Worm (Caenorhabditis elegans) whole organism, young adult: ENCODE measurements around the gene ubc-1.
A peak's percentile ranks its signal among the peaks of the same experiment; 100 is the strongest.

ENCODE experiments used
- B0035.1 ChIP-seq: sonication (generic microtip); optimal IDR thresholded peaks from 2 replicates; lab custom pipeline; 2016; ENCODE audit warnings: missing genetic modification characterization, mild to moderate bottlenecking, missing compliant biosample characterization, missing genotype, missing genetic modification reagents
- C17E4.6 ChIP-seq: fragments of 200-800 bp; sonication (Bioruptor generic); IDR thresholded peaks from 2 replicates; pipeline ENCODE4 v1.3.6; 2022; ENCODE audit warnings: missing genetic modification reagents, missing genetic modification characterization, missing compliant biosample characterization
- F23B12.7 ChIP-seq: sonication (generic microtip); optimal IDR thresholded peaks from 2 replicates; lab custom pipeline; 2017; ENCODE audit warnings: missing genetic modification characterization, mild to moderate bottlenecking, missing compliant biosample characterization, antibody characterized with exemption, moderate library complexity; ENCODE audit not compliant: insufficient read depth
- F33H1.4 ChIP-seq: fragments of 200-800 bp; sonication (Bioruptor generic); IDR thresholded peaks from 2 replicates; pipeline ENCODE4 v1.3.6; 2022; ENCODE audit warnings: missing genetic modification reagents, missing genetic modification characterization, missing compliant biosample characterization
- F49E8.2 ChIP-seq: sonication (generic microtip); optimal IDR thresholded peaks from 3 replicates; lab custom pipeline; 2017; ENCODE audit warnings: missing genetic modification characterization, mild to moderate bottlenecking, missing compliant biosample characterization, antibody characterized with exemption, moderate library complexity; ENCODE audit not compliant: insufficient read depth
- F57C9.4 ChIP-seq: sonication (generic microtip); optimal IDR thresholded peaks from 2 replicates; lab custom pipeline; 2017; ENCODE audit warnings: mild to moderate bottlenecking, missing genetic modification characterization, missing compliant biosample characterization
- K12H6.12 ChIP-seq: fragments of 200-800 bp; sonication (Bioruptor generic); optimal IDR thresholded peaks from 2 replicates; lab custom pipeline; 2018; ENCODE audit warnings: mild to moderate bottlenecking, missing genetic modification characterization, missing compliant biosample characterization
- Y53F4B.3 ChIP-seq: fragments of 200-800 bp; sonication (Bioruptor generic); IDR thresholded peaks from 2 replicates; pipeline ENCODE4 v1.3.6; 2022; ENCODE audit warnings: missing genetic modification reagents, missing genetic modification characterization, missing compliant biosample characterization
- Y56A3A.18 ChIP-seq: fragments of 200-800 bp; sonication (Bioruptor generic); IDR thresholded peaks from 2 replicates; pipeline ENCODE4 v1.3.6; 2022; ENCODE audit warnings: missing genetic modification reagents, missing genetic modification characterization, missing compliant biosample characterization
- Y79H2A.3 ChIP-seq: fragments of 200-800 bp; sonication (Bioruptor generic); conservative IDR thresholded peaks from 2 replicates; pipeline ENCODE4 v1.3.6; 2022; ENCODE audit warnings: missing genetic modification reagents, missing genetic modification characterization, missing compliant biosample characterization
- Y95B8A.8 ChIP-seq: fragments of 200-800 bp; sonication (Bioruptor generic); IDR thresholded peaks from 2 replicates; pipeline ENCODE4 v1.3.6; 2022; ENCODE audit warnings: missing genetic modification reagents, missing genetic modification characterization, missing compliant biosample characterization
- ama-1 ChIP-seq, 3 experiments: fragments of 150-350 bp in 1 of 3; sonication (generic microtip) in 2 of 3; optimal IDR thresholded peaks; 2 replicates each; lab custom pipeline; 2014 to 2018; ENCODE audit warnings: missing biosample characterization in 2 of 3, missing genetic modification characterization in 2 of 3, missing genetic modification reagents in 2 of 3
- aptf-2 ChIP-seq: fragments of 200-800 bp; sonication (Bioruptor generic); conservative IDR thresholded peaks from 2 replicates; pipeline ENCODE4 v1.3.6; 2022; ENCODE audit warnings: missing genetic modification reagents, missing genetic modification characterization, missing compliant biosample characterization
- aptf-3 ChIP-seq: fragments of 200-800 bp; sonication (Bioruptor generic); IDR thresholded peaks from 2 replicates; pipeline ENCODE4 v1.3.6; 2022; ENCODE audit warnings: missing genetic modification characterization, missing compliant biosample characterization
- athp-1 ChIP-seq: sonication (generic microtip); optimal IDR thresholded peaks from 2 replicates; lab custom pipeline; 2017; ENCODE audit warnings: mild to moderate bottlenecking, missing genetic modification characterization, missing compliant biosample characterization
- cebp-2 ChIP-seq: fragments of 200-800 bp; sonication (Bioruptor generic); IDR thresholded peaks from 2 replicates; pipeline ENCODE4 v1.3.6; 2022; ENCODE audit warnings: missing genetic modification characterization, missing compliant biosample characterization
- ceh-79 ChIP-seq: sonication (generic microtip); optimal IDR thresholded peaks from 2 replicates; lab custom pipeline; 2017; ENCODE audit warnings: mild to moderate bottlenecking, missing genetic modification characterization, missing compliant biosample characterization
- ceh-91 ChIP-seq: fragments of 200-800 bp; sonication (Bioruptor generic); IDR thresholded peaks from 2 replicates; pipeline ENCODE4 v1.3.6; 2022; ENCODE audit warnings: missing genetic modification reagents, missing genetic modification characterization, missing compliant biosample characterization
- die-1 ChIP-seq: sonication (generic microtip); optimal IDR thresholded peaks from 2 replicates; lab custom pipeline; 2016; ENCODE audit warnings: missing genotype, mild to moderate bottlenecking, missing genetic modification characterization, missing compliant biosample characterization
- dox-1 ChIP-seq: fragments of 200-800 bp; sonication (Bioruptor generic); IDR thresholded peaks from 2 replicates; pipeline ENCODE4 v1.3.6; 2022; ENCODE audit warnings: missing genetic modification reagents, missing genetic modification characterization, missing compliant biosample characterization
- efl-1 ChIP-seq: fragments of 150-350 bp; optimal IDR thresholded peaks from 2 replicates; lab custom pipeline; 2014; ENCODE audit warnings: missing biosample characterization, missing genetic modification reagents, missing genetic modification characterization
- egl-44 ChIP-seq: fragments of 200-800 bp; sonication (Bioruptor generic); IDR thresholded peaks from 2 replicates; pipeline ENCODE4 v1.3.6; 2022; ENCODE audit warnings: missing genetic modification reagents, missing genetic modification characterization, missing compliant biosample characterization
- egrh-3 ChIP-seq: fragments of 200-800 bp; sonication (Bioruptor generic); IDR thresholded peaks from 2 replicates; pipeline ENCODE4 v1.3.6; 2022; ENCODE audit warnings: missing genetic modification reagents, missing genetic modification characterization, missing compliant biosample characterization
- ets-4 ChIP-seq: fragments of 200-800 bp; sonication (Bioruptor generic); optimal IDR thresholded peaks from 2 replicates; lab custom pipeline; 2018; ENCODE audit warnings: mild to moderate bottlenecking, missing genetic modification characterization, missing compliant biosample characterization
- him-1 ChIP-seq: sonication (generic microtip); optimal IDR thresholded peaks from 2 replicates; lab custom pipeline; 2016; ENCODE audit warnings: missing genotype, missing genetic modification reagents, missing genetic modification characterization, missing compliant biosample characterization
- hmg-1.2 ChIP-seq: fragments of 200-800 bp; sonication (Bioruptor generic); IDR thresholded peaks from 2 replicates; pipeline ENCODE4 v1.3.6; 2022; ENCODE audit warnings: missing genetic modification reagents, missing genetic modification characterization, missing compliant biosample characterization
- lin-35 ChIP-seq, 3 experiments: fragments of 150-350 bp in 2 of 3; sonication (generic microtip) in 1 of 3; optimal IDR thresholded peaks; 2 replicates each; lab custom pipeline; 2014 to 2018; ENCODE audit warnings: missing biosample characterization in 3 of 3, missing genetic modification characterization in 3 of 3, missing genetic modification reagents in 3 of 3
- lsl-1 ChIP-seq: fragments of 200-800 bp; sonication (Bioruptor generic); optimal IDR thresholded peaks from 2 replicates; lab custom pipeline; 2018; ENCODE audit warnings: mild to moderate bottlenecking, missing genetic modification characterization, moderate library complexity, missing compliant biosample characterization
- lsy-27 ChIP-seq: sonication (generic microtip); optimal IDR thresholded peaks from 2 replicates; lab custom pipeline; 2017; ENCODE audit warnings: missing genetic modification characterization, mild to moderate bottlenecking, missing compliant biosample characterization, antibody characterized with exemption, missing genotype, borderline replicate concordance; ENCODE audit not compliant: insufficient read depth
- madf-10 ChIP-seq: sonication (generic microtip); optimal IDR thresholded peaks from 2 replicates; lab custom pipeline; 2016; ENCODE audit warnings: mild to moderate bottlenecking, missing genetic modification characterization, missing compliant biosample characterization
- madf-3 ChIP-seq: fragments of 200-800 bp; sonication (Bioruptor generic); IDR thresholded peaks from 2 replicates; pipeline ENCODE4 v1.3.6; 2022; ENCODE audit warnings: missing genetic modification reagents, missing genetic modification characterization, missing compliant biosample characterization
- madf-8 ChIP-seq: fragments of 200-800 bp; sonication (Bioruptor generic); conservative IDR thresholded peaks from 2 replicates; pipeline ENCODE4 v1.3.6; 2022; ENCODE audit warnings: missing genetic modification reagents, missing genetic modification characterization, missing compliant biosample characterization
- mcd-1 ChIP-seq: fragments of 200-800 bp; sonication (Bioruptor generic); IDR thresholded peaks from 2 replicates; pipeline ENCODE4 v1.3.6; 2022; ENCODE audit warnings: missing genetic modification reagents, missing genetic modification characterization, missing compliant biosample characterization
- mel-28 ChIP-seq: sonication (generic microtip); optimal IDR thresholded peaks from 2 replicates; lab custom pipeline; 2016; ENCODE audit warnings: borderline replicate concordance, mild to moderate bottlenecking, missing genetic modification characterization, missing compliant biosample characterization
- repo-1 ChIP-seq: sonication (generic microtip); optimal IDR thresholded peaks from 2 replicates; lab custom pipeline; 2017; ENCODE audit warnings: mild to moderate bottlenecking, missing genetic modification characterization, missing compliant biosample characterization
- sdz-38 ChIP-seq: sonication (generic microtip); optimal IDR thresholded peaks from 2 replicates; lab custom pipeline; 2016; ENCODE audit warnings: missing genotype, missing genetic modification characterization, missing compliant biosample characterization
- snpc-1.1 ChIP-seq: sonication (generic microtip); optimal IDR thresholded peaks from 2 replicates; lab custom pipeline; 2017; ENCODE audit warnings: missing genetic modification characterization, mild to moderate bottlenecking, missing compliant biosample characterization, antibody characterized with exemption, moderate library complexity, missing genotype, missing genetic modification reagents; ENCODE audit not compliant: insufficient read depth
- snpc-3.4 ChIP-seq: sonication (generic microtip); optimal IDR thresholded peaks from 2 replicates; lab custom pipeline; 2017; ENCODE audit warnings: missing genetic modification characterization, mild to moderate bottlenecking, missing compliant biosample characterization, antibody characterized with exemption, moderate library complexity, missing genotype, missing genetic modification reagents
- snpc-4 ChIP-seq, 5 experiments: fragments of 150-350 bp in 1 of 5; sonication (generic microtip) in 4 of 5; optimal IDR thresholded peaks; 2 replicates each; lab custom pipeline; 2014 to 2018; ENCODE audit warnings: missing genetic modification characterization in 5 of 5, missing biosample characterization in 3 of 5, antibody characterized with exemption in 2 of 5, mild to moderate bottlenecking in 2 of 5, missing compliant biosample characterization in 2 of 5, missing genotype in 2 of 5, moderate library complexity in 2 of 5, missing genetic modification reagents in 1 of 5
- somi-1 ChIP-seq: fragments of 200-800 bp; sonication (Bioruptor generic); optimal IDR thresholded peaks from 2 replicates; lab custom pipeline; 2018; ENCODE audit warnings: mild to moderate bottlenecking, missing genetic modification characterization, missing compliant biosample characterization
- sptf-2 ChIP-seq: fragments of 200-800 bp; sonication (Bioruptor generic); optimal IDR thresholded peaks from 2 replicates; lab custom pipeline; 2018; ENCODE audit warnings: mild to moderate bottlenecking, missing genetic modification characterization, missing compliant biosample characterization
- tbp1 ChIP-seq: fragments of 200-800 bp; sonication (Bioruptor generic); optimal IDR thresholded peaks from 2 replicates; lab custom pipeline; 2018; ENCODE audit warnings: mild to moderate bottlenecking, missing genetic modification characterization, missing compliant biosample characterization
- unc-62 ChIP-seq: fragments of 150-350 bp; optimal IDR thresholded peaks from 2 replicates; lab custom pipeline; 2014; ENCODE audit warnings: missing biosample characterization, missing genetic modification reagents, missing genetic modification characterization
- zim-3 ChIP-seq: sonication (generic microtip); optimal IDR thresholded peaks from 2 replicates; lab custom pipeline; 2017; ENCODE audit warnings: mild to moderate bottlenecking, missing genetic modification characterization, moderate library complexity, missing compliant biosample characterization
- ztf-6 ChIP-seq: fragments of 200-800 bp; sonication (Bioruptor generic); IDR thresholded peaks from 2 replicates; pipeline ENCODE4 v1.3.6; 2022; ENCODE audit warnings: missing genetic modification reagents, missing genetic modification characterization, missing compliant biosample characterization

The ubc-1 gene

ce11 chrIV:4085787-4086262 lies 17.0 kb upstream of the ubc-1 start, which contains the start of gene C35B1.2:
Gene C35B1.2 (plus strand): TSS chrIV:4086212.
- TF ChIP-seq efl-1 (GFP tag; lab: Kevin White, UChicago) (peak; percentile 21), F33H1.4 (GFP tag; lab: Robert Waterston, UW) (0 out of 2 replicates have a peak, but pooled peaks have one; percentile 13), madf-8 (no peak), ztf-6 (GFP tag; lab: Robert Waterston, UW) (no peak), him-1 (tag; lab: Kevin White, UChicago) (no peak), lsl-1 (GFP tag; lab: Kevin White, UChicago) (peak; percentile 5), snpc-3.4 (tag; lab: Kevin White, UChicago) (no peak), B0035.1 (tag; lab: Kevin White, UChicago) (no peak), unc-62 (GFP tag; lab: Kevin White, UChicago) (no peak), sptf-2 (GFP tag; lab: Kevin White, UChicago) (no peak), athp-1 (tag; lab: Kevin White, UChicago) (peak; percentile 93), F23B12.7 (tag; lab: Kevin White, UChicago) (peak; percentile 1), ceh-91 (GFP tag; lab: Robert Waterston, UW) (no peak), mcd-1 (GFP tag; lab: Robert Waterston, UW) (0 out of 2 replicates have a peak, but pooled peaks have one; percentile 9), snpc-1.1 (tag; lab: Kevin White, UChicago) (no peak), tbp1 (GFP tag; lab: Kevin White, UChicago) (no peak), F49E8.2 (no peak), snpc-4 (GFP tag; optimal IDR thresholded peaks at IDR 0.05; lab: Kevin White, UChicago) (no peak), snpc-4 (tag; optimal IDR thresholded peaks at IDR 0.05; lab: Kevin White, UChicago) (peak in 1 of 4 experiments; percentile 9), Y79H2A.3 (GFP tag; lab: Robert Waterston, UW) (no peak), sdz-38 (tag; lab: Kevin White, UChicago) (no peak)

ce11 chrIV:4093087-4093486 lies 9.7 kb upstream of the ubc-1 start:
- TF ChIP-seq somi-1 (GFP tag; lab: Kevin White, UChicago), result peak; percentile 44
- TF ChIP-seq ets-4 (GFP tag; lab: Kevin White, UChicago), result no peak
- no peak for TF ChIP-seq aptf-2 (GFP tag; lab: Robert Waterston, UW)
- TF ChIP-seq egl-44, result no peak
- TF ChIP-seq aptf-3, result no peak
- no peak for TF ChIP-seq Y53F4B.3
- no peak for TF ChIP-seq F57C9.4 (tag; lab: Kevin White, UChicago)
- TF ChIP-seq ama-1 (optimal IDR thresholded peaks at IDR 0.05; lab: Kevin White, UChicago), result no peak
- no peak for TF ChIP-seq ama-1 (GFP tag; optimal IDR thresholded peaks at IDR 0.05; lab: Kevin White, UChicago)
- no peak for TF ChIP-seq zim-3
- TF ChIP-seq repo-1 (tag; lab: Kevin White, UChicago), result no peak
- no peak for TF ChIP-seq C17E4.6 (GFP tag; lab: Robert Waterston, UW)
- TF ChIP-seq him-1 (tag; lab: Kevin White, UChicago), result no peak
- peak in 1 of 3 experiments; percentile 37 for TF ChIP-seq lin-35 (GFP tag; optimal IDR thresholded peaks at IDR 0.05; lab: Kevin White, UChicago)
- no peak for TF ChIP-seq F49E8.2
- TF ChIP-seq ceh-79, result no peak
- no peak for TF ChIP-seq mel-28 (tag; lab: Kevin White, UChicago)
- TF ChIP-seq madf-10 (tag; lab: Kevin White, UChicago), result no peak
- no peak for TF ChIP-seq lsy-27 (tag; lab: Kevin White, UChicago)
- no peak for TF ChIP-seq cebp-2 (GFP tag; lab: Robert Waterston, UW)
- TF ChIP-seq madf-3 (GFP tag; lab: Robert Waterston, UW), result no peak
- no peak for TF ChIP-seq dox-1 (GFP tag; lab: Robert Waterston, UW)
- no peak for TF ChIP-seq die-1 (tag; lab: Kevin White, UChicago)
- TF ChIP-seq Y95B8A.8 (GFP tag; lab: Robert Waterston, UW), result no peak
- peak; percentile 92 for TF ChIP-seq hmg-1.2 (GFP tag; lab: Robert Waterston, UW)
- no peak; the same call in 1 of the 2 replicates for TF ChIP-seq F33H1.4 (GFP tag; lab: Robert Waterston, UW)
- peak; percentile 72 for TF ChIP-seq K12H6.12 (tag; lab: Kevin White, UChicago)
- TF ChIP-seq Y56A3A.18 (GFP tag; lab: Robert Waterston, UW), result no peak
- no peak for TF ChIP-seq egrh-3 (GFP tag; lab: Robert Waterston, UW)
- no peak for TF ChIP-seq snpc-4 (GFP tag; optimal IDR thresholded peaks at IDR 0.05; lab: Kevin White, UChicago)
- TF ChIP-seq snpc-4 (tag; optimal IDR thresholded peaks at IDR 0.05; lab: Kevin White, UChicago), result peak in 2 of 4 experiments; percentile 24 to 31
